Fruit fly (Drosophila melanogaster): ENCODE measurements around the gene Act88F.

The Act88F gene

DNA sequence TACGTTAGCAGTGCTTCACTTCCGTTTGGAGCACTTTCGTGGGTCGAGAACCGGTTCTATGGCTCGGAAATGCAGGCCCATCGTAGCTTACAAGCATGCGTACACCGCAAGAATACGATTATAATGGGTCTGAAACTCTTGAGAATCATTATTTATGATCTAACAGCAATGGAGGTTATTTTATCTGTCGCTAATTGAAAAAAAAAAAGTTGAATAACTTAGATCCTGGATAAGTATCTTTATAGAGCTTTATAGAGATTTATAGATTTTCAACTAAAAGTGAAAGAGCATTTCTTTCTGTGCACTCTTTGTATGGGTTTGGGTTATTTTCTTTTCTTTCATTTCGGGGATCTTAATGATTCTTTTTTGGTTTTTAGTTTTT lies 12.0 kb upstream of the Act88F start (continued):
- TF ChIP-seq NfI (GFP tag; optimal IDR thresholded peaks at IDR 0.05) (peak; percentile 24), CG12104 (GFP tag; optimal IDR thresholded peaks at IDR 0.05) (no peak), Hr51 (GFP tag; optimal IDR thresholded peaks at IDR 0.05) (peak in 1 of 2 experiments; percentile 14), ewg (GFP tag; optimal IDR thresholded peaks at IDR 0.05) (peak; percentile 33), trem (tag; optimal IDR thresholded peaks at IDR 0.05) (peak; percentile 42), Gsc (GFP tag; IDR thresholded peaks at IDR 0.05) (0 out of 2 replicates have a peak, but pooled peaks have one; percentile 6), HmgD (GFP tag; optimal IDR thresholded peaks at IDR 0.05) (no peak), sc (optimal IDR thresholded peaks at IDR 0.05) (no peak), sc (GFP tag; optimal IDR thresholded peaks at IDR 0.05) (peak; percentile 34), CG15073 (GFP tag; optimal IDR thresholded peaks at IDR 0.05) (no peak), CG11560 (tag; IDR thresholded peaks at IDR 0.05) (no peak), bbx (GFP tag; IDR thresholded peaks at IDR 0.05; ENCODE audit: partially characterized antibody) (no peak), bab2 (GFP tag; optimal IDR thresholded peaks at IDR 0.05) (peak; percentile 35), grn (GFP tag; optimal IDR thresholded peaks at IDR 0.05) (peak; percentile 21), CG3065 (GFP tag; optimal IDR thresholded peaks at IDR 0.05) (no peak), MESR4 (GFP tag; optimal IDR thresholded peaks at IDR 0.05) (no peak), Mad (GFP tag; optimal IDR thresholded peaks at IDR 0.05) (no peak), CG8924 (tag; optimal IDR thresholded peaks at IDR 0.05) (peak; percentile 38), CG17361 (GFP tag; IDR thresholded peaks at IDR 0.05) (peak; percentile 77), odd (GFP tag; optimal IDR thresholded peaks at IDR 0.05) (no peak), CG8765 (GFP tag; IDR thresholded peaks at IDR 0.05) (no peak), croc (GFP tag; conservative IDR thresholded peaks at IDR 0.05) (peak; percentile 55; the same call in 2 of the 3 replicates), CG12155 (GFP tag; optimal IDR thresholded peaks at IDR 0.05) (peak; percentile 17), D19A (tag; optimal IDR thresholded peaks at IDR 0.05) (peak; percentile 56), caup (GFP tag; optimal IDR thresholded peaks at IDR 0.05; ENCODE audit: severe bottlenecking) (no peak), CG14441 (GFP tag; IDR thresholded peaks at IDR 0.05) (peak; percentile 30; the same call in 1 of the 2 replicates), Pdp1 (GFP tag; optimal IDR thresholded peaks at IDR 0.05) (peak; percentile 11 to 14), CG13775 (GFP tag; optimal IDR thresholded peaks at IDR 0.05) (peak; percentile 12), CG3838 (GFP tag; optimal IDR thresholded peaks at IDR 0.05) (no peak), H2.0 (GFP tag; IDR thresholded peaks at IDR 0.05) (no peak), CG7839 (tag; optimal IDR thresholded peaks at IDR 0.05) (peak; percentile 67), CG9437 (GFP tag; optimal IDR thresholded peaks at IDR 0.05) (peak; percentile 28), oc (tag; optimal IDR thresholded peaks at IDR 0.05) (peak; percentile 48), CG17802 (tag; optimal IDR thresholded peaks at IDR 0.05) (no peak), CG7928 (GFP tag; optimal IDR thresholded peaks at IDR 0.05) (no peak), cato (GFP tag; optimal IDR thresholded peaks at IDR 0.05; ENCODE audit: borderline replicate concordance) (peak; percentile 15), CG11723 (GFP tag; optimal IDR thresholded peaks at IDR 0.05) (peak; percentile 19), CG10366 (GFP tag; IDR thresholded peaks at IDR 0.05) (no peak), Side (GFP tag; optimal IDR thresholded peaks at IDR 0.05) (no peak), Nf-YB (GFP tag; optimal IDR thresholded peaks at IDR 0.05) (peak; percentile 14), dmrt11E (tag; optimal IDR thresholded peaks at IDR 0.05) (peak; percentile 82), bcd (GFP tag; optimal IDR thresholded peaks at IDR 0.05) (peak; percentile 17), Gug (GFP tag; IDR thresholded peaks at IDR 0.05) (peak; percentile 5; the same call in 1 of the 4 replicates), CG31441 (GFP tag; IDR thresholded peaks at IDR 0.05) (peak; percentile 73), Med (GFP tag) (peak; percentile 72), Fer3 (tag; optimal IDR thresholded peaks at IDR 0.05) (no peak), CG13123 (GFP tag; optimal IDR thresholded peaks at IDR 0.05) (peak; percentile 15), Camta (GFP tag; optimal IDR thresholded peaks at IDR 0.05) (peak; percentile 39), ac (GFP tag; optimal IDR thresholded peaks at IDR 0.05) (no peak), jing (GFP tag; optimal IDR thresholded peaks at IDR 0.05) (peak; percentile 24), Asciz (GFP tag; optimal IDR thresholded peaks at IDR 0.05) (peak; percentile 12)

Measured in whole organism, embryonic.